Worm (Caenorhabditis elegans) whole organism, L1 larva: ENCODE measurements around the gene htas-1.

ENCODE experiments used
- C34B4.2 ChIP-seq: sonication (generic microtip); optimal IDR thresholded peaks from 2 replicates; lab custom pipeline; 2017; ENCODE audit warnings: mild to moderate bottlenecking, missing genetic modification characterization, missing compliant biosample characterization
- Y116A8C.19 ChIP-seq: sonication (generic microtip); optimal IDR thresholded peaks from 2 replicates; lab custom pipeline; 2016; ENCODE audit warnings: missing compliant biosample characterization, missing genetic modification characterization, borderline replicate concordance
- aha-1 ChIP-seq: fragments of 150-350 bp; optimal IDR thresholded peaks from 2 replicates; lab custom pipeline; 2014; ENCODE audit warnings: missing biosample characterization, missing genetic modification characterization
- alr-1 ChIP-seq: fragments of 200-800 bp; sonication (Bioruptor generic); optimal IDR thresholded peaks from 2 replicates; lab custom pipeline; 2018; ENCODE audit warnings: borderline replicate concordance, mild to moderate bottlenecking, missing genetic modification characterization, missing compliant biosample characterization
- aly-2 ChIP-seq: fragments of 150-350 bp; optimal IDR thresholded peaks from 2 replicates; lab custom pipeline; 2014; ENCODE audit warnings: missing biosample characterization, missing genetic modification characterization
- ama-1 ChIP-seq: fragments of 150-350 bp; optimal IDR thresholded peaks from 2 replicates; lab custom pipeline; 2014
- ceh-63 ChIP-seq: fragments of 200-800 bp; sonication (Bioruptor generic); optimal IDR thresholded peaks from 2 replicates; lab custom pipeline; 2018; ENCODE audit warnings: mild to moderate bottlenecking, missing genetic modification characterization, missing compliant biosample characterization
- ceh-8 ChIP-seq: fragments of 200-800 bp; sonication (Bioruptor generic); optimal IDR thresholded peaks from 2 replicates; lab custom pipeline; 2018; ENCODE audit warnings: mild to moderate bottlenecking, missing genetic modification characterization, moderate library complexity, missing compliant biosample characterization
- ceh-90 ChIP-seq: sonication (generic microtip); optimal IDR thresholded peaks from 2 replicates; lab custom pipeline; 2016; ENCODE audit warnings: missing genetic modification characterization, missing compliant biosample characterization
- dsc-1 ChIP-seq: sonication (generic microtip); optimal IDR thresholded peaks from 2 replicates; lab custom pipeline; 2016; ENCODE audit warnings: mild to moderate bottlenecking, missing genetic modification characterization, missing compliant biosample characterization
- efl-1 ChIP-seq, 4 experiments: fragments of 150-350 bp; optimal IDR thresholded peaks in 3 of 4; peaks in 1 of 4; 1 replicate in 1 of 4; 2 replicates in 3 of 4; lab custom pipeline; 2014; ENCODE audit warnings: missing biosample characterization in 2 of 4, missing genetic modification characterization in 2 of 4, missing genetic modification reagents in 2 of 4
- efl-3 ChIP-seq: fragments of 200-800 bp; sonication (Bioruptor generic); optimal IDR thresholded peaks from 2 replicates; lab custom pipeline; 2018; ENCODE audit warnings: mild to moderate bottlenecking, missing genetic modification characterization, missing compliant biosample characterization
- egl-27 ChIP-seq, 2 experiments: fragments of 150-350 bp in 1 of 2; sonication (generic microtip); optimal IDR thresholded peaks; 3 replicates each; lab custom pipeline; 2017 to 2018; ENCODE audit warnings: missing biosample characterization in 2 of 2, missing genetic modification characterization in 2 of 2, missing genetic modification reagents in 2 of 2
- ets-5 ChIP-seq: fragments of 200-800 bp; sonication (Bioruptor generic); IDR thresholded peaks from 2 replicates; pipeline ENCODE4 v1.3.6; 2022; ENCODE audit warnings: missing genetic modification characterization, missing compliant biosample characterization
- fkh-4 ChIP-seq: sonication (generic microtip); optimal IDR thresholded peaks from 2 replicates; lab custom pipeline; 2016; ENCODE audit warnings: missing compliant biosample characterization, missing genetic modification characterization, borderline replicate concordance
- fkh-8 ChIP-seq: sonication (generic microtip); optimal IDR thresholded peaks from 2 replicates; lab custom pipeline; 2016; ENCODE audit warnings: mild to moderate bottlenecking, missing genetic modification characterization, missing compliant biosample characterization
- hpl-2 ChIP-seq: fragments of 150-350 bp; optimal IDR thresholded peaks from 2 replicates; lab custom pipeline; 2014; ENCODE audit warnings: missing biosample characterization, missing genetic modification reagents, missing genetic modification characterization
- jun-1 ChIP-seq: fragments of 150-350 bp; optimal IDR thresholded peaks from 2 replicates; lab custom pipeline; 2014; ENCODE audit warnings: missing biosample characterization, missing genetic modification reagents, missing genetic modification characterization
- lin-39 ChIP-seq: fragments of 150-350 bp; optimal IDR thresholded peaks from 2 replicates; lab custom pipeline; 2014; ENCODE audit warnings: missing biosample characterization, missing genetic modification reagents, missing genetic modification characterization
- lsy-2 ChIP-seq, 2 experiments: fragments of 150-350 bp; optimal IDR thresholded peaks; 2 replicates each; lab custom pipeline; 2014; ENCODE audit warnings: missing biosample characterization in 2 of 2, missing genetic modification characterization in 2 of 2
- mab-9 ChIP-seq: fragments of 200-800 bp; sonication (Bioruptor generic); IDR thresholded peaks from 2 replicates; pipeline ENCODE4 v1.3.6; 2022; ENCODE audit warnings: missing genetic modification reagents, missing genetic modification characterization, missing compliant biosample characterization
- mdl-1 ChIP-seq, 2 experiments: fragments of 150-350 bp; optimal IDR thresholded peaks; 2 replicates each; lab custom pipeline; 2014 to 2017; ENCODE audit warnings: missing biosample characterization in 2 of 2, missing genetic modification characterization in 2 of 2, inconsistent platforms in 1 of 2
- mef-2 ChIP-seq: fragments of 150-350 bp; optimal IDR thresholded peaks from 2 replicates; lab custom pipeline; 2014; ENCODE audit warnings: missing biosample characterization, missing genetic modification characterization
- nhr-19 ChIP-seq: fragments of 200-800 bp; sonication (Bioruptor generic); conservative IDR thresholded peaks from 2 replicates; pipeline ENCODE4 v1.3.6; 2022; ENCODE audit warnings: missing genetic modification characterization, missing compliant biosample characterization
- nhr-47 ChIP-seq: sonication (generic microtip); optimal IDR thresholded peaks from 2 replicates; lab custom pipeline; 2016; ENCODE audit warnings: mild to moderate bottlenecking, missing genetic modification characterization, moderate library complexity, missing compliant biosample characterization
- nhr-76 ChIP-seq: sonication (generic microtip); optimal IDR thresholded peaks from 2 replicates; lab custom pipeline; 2017; ENCODE audit warnings: missing biosample characterization, missing genetic modification characterization
- nhr-77 ChIP-seq: fragments of 150-350 bp; optimal IDR thresholded peaks from 2 replicates; lab custom pipeline; 2014; ENCODE audit warnings: missing biosample characterization, missing genetic modification characterization
- nhr-84 ChIP-seq: sonication (generic microtip); optimal IDR thresholded peaks from 2 replicates; lab custom pipeline; 2017; ENCODE audit warnings: missing biosample characterization, missing genetic modification characterization
- pax-3 ChIP-seq: fragments of 200-800 bp; sonication (Bioruptor generic); optimal IDR thresholded peaks from 2 replicates; lab custom pipeline; 2018; ENCODE audit warnings: mild to moderate bottlenecking, missing genetic modification characterization, moderate library complexity, missing compliant biosample characterization
- pqm-1 ChIP-seq: sonication (generic microtip); optimal IDR thresholded peaks from 3 replicates; lab custom pipeline; 2017; ENCODE audit warnings: missing biosample characterization, missing genetic modification characterization
- snpc-4 ChIP-seq: fragments of 150-350 bp; optimal IDR thresholded peaks from 2 replicates; lab custom pipeline; 2014; ENCODE audit warnings: missing biosample characterization, missing genetic modification characterization
- sox-4 ChIP-seq: sonication (generic microtip); optimal IDR thresholded peaks from 2 replicates; lab custom pipeline; 2016; ENCODE audit warnings: missing genetic modification characterization, missing compliant biosample characterization
- sup-37 ChIP-seq: fragments of 200-800 bp; sonication (Bioruptor generic); optimal IDR thresholded peaks from 2 replicates; lab custom pipeline; 2018; ENCODE audit warnings: mild to moderate bottlenecking, missing genetic modification characterization, missing compliant biosample characterization
- tlp-1 ChIP-seq: fragments of 150-350 bp; optimal IDR thresholded peaks from 2 replicates; lab custom pipeline; 2014; ENCODE audit warnings: missing biosample characterization, missing genetic modification characterization
- unc-62 ChIP-seq: fragments of 150-350 bp; optimal IDR thresholded peaks from 2 replicates; lab custom pipeline; 2014; ENCODE audit warnings: missing biosample characterization, missing genetic modification reagents, missing genetic modification characterization
- unc-98 ChIP-seq: fragments of 200-800 bp; sonication (Bioruptor generic); IDR thresholded peaks from 2 replicates; pipeline ENCODE4 v1.3.6; 2022; ENCODE audit warnings: missing genetic modification characterization, missing compliant biosample characterization
- vab-15 ChIP-seq: sonication (generic microtip); optimal IDR thresholded peaks from 2 replicates; lab custom pipeline; 2017; ENCODE audit warnings: missing genotype, mild to moderate bottlenecking, missing genetic modification characterization, missing compliant biosample characterization
- xbp-1 ChIP-seq: sonication (generic microtip); optimal IDR thresholded peaks from 2 replicates; lab custom pipeline; 2016; ENCODE audit warnings: missing genetic modification characterization, missing compliant biosample characterization
- ztf-4 ChIP-seq: fragments of 150-350 bp; optimal IDR thresholded peaks from 2 replicates; lab custom pipeline; 2014; ENCODE audit warnings: missing biosample characterization, missing genetic modification characterization

The htas-1 gene

ce11 chrIV:9716490-9716889 is 33.2 kb upstream of the htas-1 start (continued):
- TF ChIP-seq hpl-2 (no peak), nhr-47 (no peak), mdl-1 (tag; optimal IDR thresholded peaks at IDR 0.05; lab: Kevin White, UChicago) (no peak), sup-37 (GFP tag; lab: Kevin White, UChicago) (no peak), alr-1 (tag; lab: Kevin White, UChicago) (no peak), ets-5 (GFP tag; lab: Robert Waterston, UW) (no peak), pax-3 (tag; lab: Kevin White, UChicago) (no peak), lin-39 (tag; lab: Kevin White, UChicago) (no peak), efl-1 (optimal IDR thresholded peaks at IDR 0.05; lab: Kevin White, UChicago) (no peak), efl-1 (GFP tag; optimal IDR thresholded peaks at IDR 0.05 in 1 of 2; lab: Kevin White, UChicago) (peak in 1 of 2 experiments; percentile 6), jun-1 (no peak), unc-98 (GFP tag; lab: Robert Waterston, UW) (no peak), nhr-19 (no peak; the same call in 1 of the 2 replicates), nhr-76 (tag; lab: Kevin White, UChicago) (no peak), fkh-8 (no peak), dsc-1 (tag; lab: Kevin White, UChicago) (no peak)

ce11 chrIV:9714264-9714663 is 30.9 kb upstream of the htas-1 start:
- TF ChIP-seq aly-2 (tag; lab: Kevin White, UChicago) (no peak), lsy-2 (tag; optimal IDR thresholded peaks at IDR 0.05; lab: Kevin White, UChicago) (no peak), efl-1 (optimal IDR thresholded peaks at IDR 0.05; lab: Kevin White, UChicago) (no peak), efl-1 (GFP tag; optimal IDR thresholded peaks at IDR 0.05 in 1 of 2; lab: Kevin White, UChicago) (peak in 1 of 2 experiments; percentile 48)

ce11 chrIV:9712782-9713181 is 29.4 kb upstream of the htas-1 start, which contains the start of gene K01H12.4:
Gene K01H12.4, plus strand, starts transcription at chrIV:9713082.
- TF ChIP-seq unc-62 (GFP tag; lab: Kevin White, UChicago) (no peak), efl-1 (optimal IDR thresholded peaks at IDR 0.05; lab: Kevin White, UChicago) (no peak), efl-1 (GFP tag; optimal IDR thresholded peaks at IDR 0.05 in 1 of 2; lab: Kevin White, UChicago) (no peak), lsy-2 (tag; optimal IDR thresholded peaks at IDR 0.05; lab: Kevin White, UChicago) (no peak), egl-27 (tag; optimal IDR thresholded peaks at IDR 0.05; lab: Kevin White, UChicago) (no peak), ceh-90 (no peak), xbp-1 (no peak), unc-98 (GFP tag; lab: Robert Waterston, UW) (no peak), vab-15 (tag; lab: Kevin White, UChicago) (no peak), fkh-4 (tag; lab: Kevin White, UChicago) (no peak), C34B4.2 (tag; lab: Kevin White, UChicago) (no peak), mab-9 (GFP tag; lab: Robert Waterston, UW) (no peak), ztf-4 (tag; lab: Kevin White, UChicago) (no peak), sox-4 (tag; lab: Kevin White, UChicago) (no peak), mef-2 (no peak), ceh-8 (no peak), Y116A8C.19 (tag; lab: Kevin White, UChicago) (no peak), nhr-19 (no peak), nhr-77 (tag; lab: Kevin White, UChicago) (no peak), tlp-1 (no peak), ceh-63 (GFP tag; lab: Kevin White, UChicago) (no peak)

- TF ChIP-seq pqm-1 (no peak), dsc-1 (tag; lab: Kevin White, UChicago) (peak; percentile 0)
Measured at ce11 chrIV:9709887-9710286, 26.6 kb upstream of the htas-1 start, which contains the start of gene nhr-38. Gene nhr-38, plus strand, starts transcription at chrIV:9710187.

ce11 chrIV:9709205-9709604 is 25.9 kb upstream of the htas-1 start, which contains the start of gene ant-1.3:
Gene ant-1.3, minus strand, starts transcription at chrIV:9709305.
- no peak for TF ChIP-seq ztf-4 (tag; lab: Kevin White, UChicago)
- TF ChIP-seq efl-1 (optimal IDR thresholded peaks at IDR 0.05; lab: Kevin White, UChicago): no peak
- TF ChIP-seq efl-1 (GFP tag; optimal IDR thresholded peaks at IDR 0.05 in 1 of 2; lab: Kevin White, UChicago): no peak
- no peak for TF ChIP-seq C34B4.2 (tag; lab: Kevin White, UChicago)
- TF ChIP-seq mef-2: no peak
- TF ChIP-seq egl-27 (tag; optimal IDR thresholded peaks at IDR 0.05; lab: Kevin White, UChicago): no peak
- no peak for TF ChIP-seq ama-1 (lab: Kevin White, UChicago)
- TF ChIP-seq efl-3 (GFP tag; lab: Kevin White, UChicago): no peak
- no peak for TF ChIP-seq aha-1 (tag; lab: Kevin White, UChicago)
- TF ChIP-seq nhr-84 (tag; lab: Kevin White, UChicago): no peak
- TF ChIP-seq pqm-1: no peak
- TF ChIP-seq nhr-47: no peak
- no peak for TF ChIP-seq ceh-90
- TF ChIP-seq sup-37 (GFP tag; lab: Kevin White, UChicago): no peak
- TF ChIP-seq lsy-2 (tag; optimal IDR thresholded peaks at IDR 0.05; lab: Kevin White, UChicago): no peak
- no peak for TF ChIP-seq xbp-1
- no peak for TF ChIP-seq snpc-4 (tag; lab: Kevin White, UChicago)
